Fruit fly (Drosophila melanogaster) whole organism, embryonic: ENCODE measurements around the gene CG33230.

Experiments used
- Blimp-1 ChIP-seq: fragments of 200-800 bp; sonication (Bioruptor generic); optimal IDR thresholded peaks from 3 replicates; lab custom pipeline; 2018; ENCODE audit warnings: missing biosample characterization, missing genetic modification characterization, mild to moderate bottlenecking, moderate library complexity, missing genetic modification reagents
- CG10267 ChIP-seq: fragments of 200-800 bp; sonication (Bioruptor generic); optimal IDR thresholded peaks from 2 replicates; lab custom pipeline; 2018; ENCODE audit warnings: missing biosample characterization, mild to moderate bottlenecking, missing genetic modification characterization, moderate library complexity
- CG1529 ChIP-seq: fragments of 200-800 bp; sonication (Bioruptor generic); optimal IDR thresholded peaks from 3 replicates; lab custom pipeline; 2018; ENCODE audit warnings: missing biosample characterization, missing genetic modification characterization
- CG1603 ChIP-seq: fragments of 200-800 bp; sonication (Bioruptor generic); optimal IDR thresholded peaks from 2 replicates; lab custom pipeline; 2019; ENCODE audit warnings: missing biosample characterization, mild to moderate bottlenecking, missing genetic modification characterization, moderate library complexity
- CG17328 ChIP-seq: fragments of 200-800 bp; sonication (Bioruptor generic); IDR thresholded peaks from 2 replicates; pipeline ENCODE4 v1.3.6; 2022; ENCODE audit warnings: missing biosample characterization, missing genetic modification characterization
- CG17359 ChIP-seq: fragments of 200-800 bp; sonication (Bioruptor generic); optimal IDR thresholded peaks from 3 replicates; lab custom pipeline; 2018; ENCODE audit warnings: missing biosample characterization, mild to moderate bottlenecking, missing genetic modification characterization, moderate library complexity
- CG17568 ChIP-seq: fragments of 200-800 bp; sonication (Bioruptor generic); optimal IDR thresholded peaks from 2 replicates; lab custom pipeline; 2018; ENCODE audit warnings: missing biosample characterization, mild to moderate bottlenecking, missing genetic modification characterization, moderate library complexity
- CG17829 ChIP-seq: fragments of 200-800 bp; optimal IDR thresholded peaks from 2 replicates; lab custom pipeline; 2019; ENCODE audit warnings: missing biosample characterization, mild to moderate bottlenecking, missing genetic modification characterization, moderate library complexity
- CG18619 ChIP-seq: fragments of 200-800 bp; sonication (Bioruptor generic); optimal IDR thresholded peaks from 3 replicates; lab custom pipeline; 2017; ENCODE audit warnings: missing biosample characterization, mild to moderate bottlenecking, missing genetic modification characterization
- CG2875 ChIP-seq: fragments of 200-800 bp; sonication (Bioruptor generic); optimal IDR thresholded peaks from 2 replicates; lab custom pipeline; 2017; ENCODE audit warnings: missing biosample characterization, mild to moderate bottlenecking, missing genetic modification characterization, missing genetic modification reagents
- CG31365 ChIP-seq: fragments of 200-800 bp; sonication (Bioruptor generic); optimal IDR thresholded peaks from 2 replicates; lab custom pipeline; 2018; ENCODE audit warnings: missing biosample characterization, mild to moderate bottlenecking, missing genetic modification characterization
- CG31441 ChIP-seq: fragments of 200-800 bp; sonication (Bioruptor generic); IDR thresholded peaks from 2 replicates; pipeline ENCODE4 v1.3.6; 2022; ENCODE audit warnings: missing biosample characterization, missing genetic modification characterization
- CG32532 ChIP-seq: fragments of 200-800 bp; sonication (Bioruptor generic); IDR thresholded peaks from 2 replicates; pipeline ENCODE4 v1.3.6; 2022; ENCODE audit warnings: missing biosample characterization, missing genetic modification characterization
- CG33213 ChIP-seq: fragments of 200-800 bp; sonication (Bioruptor generic); optimal IDR thresholded peaks from 3 replicates; lab custom pipeline; 2016; ENCODE audit warnings: missing biosample characterization, missing genetic modification characterization
- CG4707 ChIP-seq: fragments of 200-800 bp; sonication (Bioruptor generic); optimal IDR thresholded peaks from 2 replicates; lab custom pipeline; 2018; ENCODE audit warnings: missing biosample characterization, mild to moderate bottlenecking, missing genetic modification characterization, moderate library complexity
- CG5245 ChIP-seq: fragments of 200-800 bp; sonication (Bioruptor generic); optimal IDR thresholded peaks from 3 replicates; lab custom pipeline; 2016; ENCODE audit warnings: missing biosample characterization, missing genetic modification characterization
- CG7556 ChIP-seq: fragments of 200-800 bp; sonication (Bioruptor generic); optimal IDR thresholded peaks from 2 replicates; lab custom pipeline; 2017; ENCODE audit warnings: missing biosample characterization, mild to moderate bottlenecking, missing genetic modification characterization
- CG7745 ChIP-seq: fragments of 200-800 bp; sonication (Bioruptor generic); optimal IDR thresholded peaks from 2 replicates; lab custom pipeline; 2018; ENCODE audit warnings: missing biosample characterization, mild to moderate bottlenecking, missing genetic modification characterization, moderate library complexity
- CG7987 ChIP-seq: fragments of 200-800 bp; sonication (Bioruptor generic); optimal IDR thresholded peaks from 2 replicates; lab custom pipeline; 2018; ENCODE audit warnings: missing biosample characterization, mild to moderate bottlenecking, missing genetic modification characterization, moderate library complexity
- CG8290 ChIP-seq, 3 experiments: fragments of 200-800 bp; sonication (Bioruptor generic); optimal IDR thresholded peaks; 2 replicates each; lab custom pipeline; 2016 to 2019; ENCODE audit warnings: missing biosample characterization in 3 of 3, missing genetic modification characterization in 3 of 3, mild to moderate bottlenecking in 2 of 3, moderate library complexity in 1 of 3
- CG9797 ChIP-seq: fragments of 200-800 bp; sonication (Bioruptor generic); optimal IDR thresholded peaks from 3 replicates; lab custom pipeline; 2018; ENCODE audit warnings: missing biosample characterization, mild to moderate bottlenecking, missing genetic modification characterization
- CoRest ChIP-seq: fragments of 200-800 bp; sonication (Bioruptor generic); optimal IDR thresholded peaks from 3 replicates; lab custom pipeline; 2018; ENCODE audit warnings: missing biosample characterization, mild to moderate bottlenecking, missing genetic modification characterization, moderate library complexity
- Dek ChIP-seq: fragments of 200-800 bp; sonication (Bioruptor generic); optimal IDR thresholded peaks from 3 replicates; lab custom pipeline; 2019; ENCODE audit warnings: missing biosample characterization, mild to moderate bottlenecking, missing genetic modification characterization, moderate library complexity
- Drgx ChIP-seq: fragments of 200-800 bp; sonication (Bioruptor generic); IDR thresholded peaks from 2 replicates; pipeline ENCODE4 v1.3.6; 2022; ENCODE audit warnings: missing biosample characterization, missing genetic modification characterization
- Eip74EF ChIP-seq, 2 experiments: fragments of 200-800 bp in 1 of 2; fragments of >200 bp in 1 of 2; sonication (Bioruptor generic) in 1 of 2; optimal IDR thresholded peaks; 2 replicates each; lab custom pipeline; 2017 to 2019; ENCODE audit warnings: missing biosample characterization in 2 of 2, missing genetic modification characterization in 2 of 2, mild to moderate bottlenecking in 1 of 2, moderate library complexity in 1 of 2
- Elba2 ChIP-seq: fragments of 200-800 bp; sonication (Bioruptor generic); optimal IDR thresholded peaks from 3 replicates; lab custom pipeline; 2016; ENCODE audit warnings: missing biosample characterization, missing genetic modification characterization
- H15 ChIP-seq: fragments of 200-800 bp; sonication (Bioruptor generic); IDR thresholded peaks from 3 replicates; pipeline ENCODE4 v1.3.6; 2022; ENCODE audit warnings: missing biosample characterization, missing genetic modification characterization
- Med ChIP-seq: fragments of 200-800 bp; sonication (Bioruptor generic); peaks from one replicate; lab custom pipeline; 2016; ENCODE audit warnings: missing biosample characterization, missing genetic modification characterization, mild to moderate bottlenecking, inconsistent platforms, moderate library complexity
- Rx ChIP-seq: fragments of 200-800 bp; sonication (Bioruptor generic); IDR thresholded peaks from 2 replicates; pipeline ENCODE4 v1.3.6; 2022; ENCODE audit warnings: missing biosample characterization, missing genetic modification characterization
- abd-A ChIP-seq: fragments of 200-800 bp; sonication (Bioruptor generic); optimal IDR thresholded peaks from 3 replicates; lab custom pipeline; 2019; ENCODE audit warnings: missing biosample characterization, mild to moderate bottlenecking, missing genetic modification characterization, moderate library complexity
- ase ChIP-seq: fragments of 200-800 bp; sonication (Bioruptor generic); IDR thresholded peaks from 3 replicates; pipeline ENCODE4 v1.3.6; 2022; ENCODE audit warnings: missing biosample characterization, missing genetic modification characterization
- bab2 ChIP-seq: fragments of 200-800 bp; sonication (Bioruptor generic); optimal IDR thresholded peaks from 2 replicates; lab custom pipeline; 2016; ENCODE audit warnings: missing biosample characterization, missing genetic modification characterization
- cg ChIP-seq: fragments of 200-800 bp; sonication (Bioruptor generic); optimal IDR thresholded peaks from 3 replicates; lab custom pipeline; 2019; ENCODE audit warnings: missing biosample characterization, mild to moderate bottlenecking, missing genetic modification characterization, moderate library complexity
- croc ChIP-seq: fragments of 200-800 bp; sonication (Bioruptor generic); conservative IDR thresholded peaks from 3 replicates; pipeline ENCODE4 v1.3.6; 2022; ENCODE audit warnings: missing biosample characterization, missing genetic modification characterization
- dmrt99B ChIP-seq: fragments of 200-800 bp; sonication (Bioruptor generic); optimal IDR thresholded peaks from 2 replicates; lab custom pipeline; 2018; ENCODE audit warnings: missing biosample characterization, mild to moderate bottlenecking, missing genetic modification characterization, moderate library complexity
- en ChIP-seq: fragments of 200-800 bp; sonication (Bioruptor generic); optimal IDR thresholded peaks from 2 replicates; lab custom pipeline; 2016; ENCODE audit warnings: missing biosample characterization, missing genetic modification characterization
- fd64A ChIP-seq: fragments of 200-800 bp; sonication (Bioruptor generic); optimal IDR thresholded peaks from 3 replicates; lab custom pipeline; 2018; ENCODE audit warnings: missing biosample characterization, mild to moderate bottlenecking, missing genetic modification characterization
- gt ChIP-seq: fragments of 200-800 bp; sonication (Bioruptor generic); IDR thresholded peaks from 2 replicates; pipeline ENCODE4 v1.3.6; 2022; ENCODE audit warnings: missing biosample characterization, missing genetic modification characterization
- mld ChIP-seq: fragments of 200-800 bp; sonication (Bioruptor generic); IDR thresholded peaks from 3 replicates; pipeline ENCODE4 v1.3.6; 2022; ENCODE audit warnings: missing biosample characterization, missing genetic modification characterization; ENCODE audit not compliant: partially characterized antibody
- nom ChIP-seq: fragments of 200-800 bp; sonication (Bioruptor generic); optimal IDR thresholded peaks from 2 replicates; lab custom pipeline; 2017; ENCODE audit warnings: missing biosample characterization, missing genetic modification characterization, mild to moderate bottlenecking, moderate library complexity, missing genetic modification reagents
- ranshi ChIP-seq: fragments of 200-800 bp; sonication (Bioruptor generic); IDR thresholded peaks from 2 replicates; pipeline ENCODE4 v1.3.6; 2022; ENCODE audit warnings: missing biosample characterization, missing genetic modification characterization
- schlank ChIP-seq: fragments of 200-800 bp; sonication (Bioruptor generic); optimal IDR thresholded peaks from 2 replicates; lab custom pipeline; 2018; ENCODE audit warnings: missing biosample characterization, mild to moderate bottlenecking, missing genetic modification characterization
- sr ChIP-seq: fragments of 200-800 bp; sonication (Bioruptor generic); IDR thresholded peaks from 3 replicates; pipeline ENCODE4 v1.3.6; 2022; ENCODE audit warnings: missing biosample characterization, missing genetic modification characterization
- tx ChIP-seq: fragments of 200-800 bp; sonication (Bioruptor generic); optimal IDR thresholded peaks from 2 replicates; lab custom pipeline; 2016; ENCODE audit warnings: missing biosample characterization, missing genetic modification characterization
- vnd ChIP-seq: fragments of 200-800 bp; sonication (Bioruptor generic); IDR thresholded peaks from 3 replicates; pipeline ENCODE4 v1.3.6; 2022; ENCODE audit warnings: missing biosample characterization, missing genetic modification characterization; ENCODE audit not compliant: partially characterized antibody
- zfh2 ChIP-seq: fragments of 200-800 bp; sonication (Bioruptor generic); optimal IDR thresholded peaks from 2 replicates; lab custom pipeline; 2016; ENCODE audit warnings: missing biosample characterization, missing genetic modification characterization

The CG33230 gene

dm6 chr3L:1584003-1584402 lies 34.2 kb upstream of the CG33230 start (continued):
- peak; percentile 38 for TF ChIP-seq CG18619 (GFP tag; lab: Kevin White, UChicago)
- peak; percentile 56 for TF ChIP-seq CG2875 (GFP tag; lab: Kevin White, UChicago)
- no peak for TF ChIP-seq CG8290 (GFP tag; optimal IDR thresholded peaks at IDR 0.05; lab: Kevin White, UChicago)
- TF ChIP-seq CG8290 (tag; optimal IDR thresholded peaks at IDR 0.05; lab: Kevin White, UChicago), result peak in 1 of 2 experiments; percentile 75
- peak; percentile 62 for TF ChIP-seq dmrt99B (tag; lab: Kevin White, UChicago)
- TF ChIP-seq Eip74EF (GFP tag; optimal IDR thresholded peaks at IDR 0.05; lab: Kevin White, UChicago), result peak in 1 of 2 experiments; percentile 46
- peak; percentile 87 for TF ChIP-seq Drgx
- TF ChIP-seq CG17359 (tag; lab: Kevin White, UChicago), result peak; percentile 27
- TF ChIP-seq CG10267 (tag; lab: Kevin White, UChicago), result peak; percentile 59
- TF ChIP-seq CoRest (tag; lab: Kevin White, UChicago), result peak; percentile 60

dm6 chr3L:1584781-1585180 lies 33.4 kb upstream of the CG33230 start:
- TF ChIP-seq CG17328 (GFP tag; lab: Robert Waterston, UW) (peak; percentile 33; the same call in 1 of the 2 replicates), CG31365 (tag; lab: Kevin White, UChicago) (no peak), ase (0 out of 3 replicates have a peak, but pooled peaks have one; percentile 15), sr (GFP tag; lab: Robert Waterston, UW) (0 out of 3 replicates have a peak, but pooled peaks have one; percentile 36), zfh2 (GFP tag; lab: Kevin White, UChicago) (no peak), dmrt99B (tag; lab: Kevin White, UChicago) (peak; percentile 69), CG1529 (no peak), CG32532 (GFP tag; lab: Robert Waterston, UW) (peak; percentile 31; the same call in 1 of the 2 replicates), CG17568 (GFP tag; lab: Kevin White, UChicago) (no peak), Blimp-1 (GFP tag; lab: Kevin White, UChicago) (peak; percentile 43), abd-A (tag; lab: Kevin White, UChicago) (no peak), vnd (GFP tag; lab: Robert Waterston, UW) (no peak), Elba2 (GFP tag; lab: Kevin White, UChicago) (no peak), CG17359 (tag; lab: Kevin White, UChicago) (peak; percentile 56), CG4707 (GFP tag; lab: Kevin White, UChicago) (no peak), CG17829 (tag; lab: Kevin White, UChicago) (peak; percentile 14), Med (GFP tag; lab: Kevin White, UChicago) (peak; percentile 57), en (GFP tag; lab: Kevin White, UChicago) (no peak), gt (GFP tag; lab: Robert Waterston, UW) (0 out of 2 replicates have a peak, but pooled peaks have one; percentile 12), H15 (GFP tag; lab: Robert Waterston, UW) (peak; percentile 42; the same call in 1 of the 3 replicates), CG1603 (tag; lab: Kevin White, UChicago) (peak; percentile 13), CG7987 (no peak), Dek (tag; lab: Kevin White, UChicago) (no peak), CG7556 (GFP tag; lab: Kevin White, UChicago) (no peak), CG7745 (no peak), fd64A (GFP tag; lab: Kevin White, UChicago) (no peak), tx (no peak), ranshi (no peak), CG9797 (GFP tag; lab: Kevin White, UChicago) (no peak), schlank (tag; lab: Kevin White, UChicago) (no peak), CG31441 (GFP tag; lab: Robert Waterston, UW) (0 out of 2 replicates have a peak, but pooled peaks have one; percentile 31), nom (GFP tag; lab: Kevin White, UChicago) (peak; percentile 66), croc (peak; percentile 16; the same call in 1 of the 3 replicates), mld (GFP tag; lab: Robert Waterston, UW) (no peak), bab2 (GFP tag; lab: Kevin White, UChicago) (peak; percentile 16), CG33213 (no peak), cg (no peak), CG5245 (GFP tag; lab: Kevin White, UChicago) (peak; percentile 18), Rx (GFP tag; lab: Robert Waterston, UW) (no peak)
